Fruit fly (Drosophila melanogaster) whole organism, embryonic: ENCODE measurements around the gene CCT7.

ENCODE experiments used
- Adf1 ChIP-seq: fragments of 200-800 bp; sonication (Bioruptor generic); IDR thresholded peaks from 2 replicates; pipeline ENCODE4 v1.3.6; 2022; ENCODE audit warnings: missing biosample characterization, missing genetic modification characterization
- B-H2 ChIP-seq: fragments of 200-800 bp; sonication (Bioruptor generic); optimal IDR thresholded peaks from 2 replicates; lab custom pipeline; 2018; ENCODE audit warnings: missing biosample characterization, mild to moderate bottlenecking, missing genetic modification characterization
- CG12104 ChIP-seq: fragments of 200-800 bp; sonication (Bioruptor generic); optimal IDR thresholded peaks from 3 replicates; lab custom pipeline; 2016; ENCODE audit warnings: missing biosample characterization, missing genetic modification characterization
- CG13123 ChIP-seq: fragments of 200-800 bp; sonication (Bioruptor generic); optimal IDR thresholded peaks from 2 replicates; lab custom pipeline; 2016; ENCODE audit warnings: missing biosample characterization, missing genetic modification characterization
- CG14050 ChIP-seq: fragments of 200-800 bp; sonication (Bioruptor generic); IDR thresholded peaks from 3 replicates; pipeline ENCODE4 v1.3.6; 2022; ENCODE audit warnings: missing biosample characterization, missing genetic modification characterization
- CG14667 ChIP-seq: fragments of 200-800 bp; sonication (Bioruptor generic); IDR thresholded peaks from 2 replicates; pipeline ENCODE4 v1.3.6; 2022; ENCODE audit warnings: missing biosample characterization, missing genetic modification characterization
- CG14965 ChIP-seq: fragments of 200-800 bp; sonication (Bioruptor generic); optimal IDR thresholded peaks from 2 replicates; lab custom pipeline; 2016; ENCODE audit warnings: missing biosample characterization, missing genetic modification characterization, borderline replicate concordance
- CG17802 ChIP-seq: fragments of 200-800 bp; sonication (Bioruptor generic); optimal IDR thresholded peaks from 2 replicates; lab custom pipeline; 2018; ENCODE audit warnings: missing biosample characterization, mild to moderate bottlenecking, missing genetic modification characterization, moderate library complexity
- CG18262 ChIP-seq: fragments of 200-800 bp; optimal IDR thresholded peaks from 3 replicates; lab custom pipeline; 2019; ENCODE audit warnings: missing biosample characterization, mild to moderate bottlenecking, missing genetic modification characterization, moderate library complexity
- CG18599 ChIP-seq: fragments of 200-800 bp; sonication (Bioruptor generic); optimal IDR thresholded peaks from 3 replicates; lab custom pipeline; 2017; ENCODE audit warnings: missing biosample characterization, missing genetic modification characterization, mild to moderate bottlenecking, moderate library complexity, missing genetic modification reagents
- CG2116 ChIP-seq: fragments of 200-800 bp; sonication (Bioruptor generic); optimal IDR thresholded peaks from 3 replicates; lab custom pipeline; 2018; ENCODE audit warnings: missing biosample characterization, mild to moderate bottlenecking, missing genetic modification characterization
- CG2889 ChIP-seq: fragments of 200-800 bp; sonication (Bioruptor generic); IDR thresholded peaks from 3 replicates; pipeline ENCODE4 v1.3.6; 2022; ENCODE audit warnings: missing biosample characterization, missing genetic modification characterization
- CG4404 ChIP-seq: fragments of 200-800 bp; sonication (Bioruptor generic); IDR thresholded peaks from 2 replicates; pipeline ENCODE4 v1.3.6; 2022; ENCODE audit warnings: missing biosample characterization, missing genetic modification characterization
- CG4424 ChIP-seq: fragments of 200-800 bp; sonication (Bioruptor generic); optimal IDR thresholded peaks from 3 replicates; lab custom pipeline; 2016; ENCODE audit warnings: missing biosample characterization, missing genetic modification characterization
- CG6854 ChIP-seq: fragments of 200-800 bp; sonication (Bioruptor generic); optimal IDR thresholded peaks from 3 replicates; lab custom pipeline; 2017; ENCODE audit warnings: missing biosample characterization, mild to moderate bottlenecking, missing genetic modification characterization
- CG9817 ChIP-seq: fragments of 200-800 bp; sonication (Bioruptor generic); optimal IDR thresholded peaks from 2 replicates; lab custom pipeline; 2018; ENCODE audit warnings: missing biosample characterization, mild to moderate bottlenecking, missing genetic modification characterization, moderate library complexity
- CkIIα-i1 ChIP-seq: fragments of 200-800 bp; sonication (Bioruptor generic); IDR thresholded peaks from 2 replicates; pipeline ENCODE4 v1.3.6; 2022; ENCODE audit warnings: missing biosample characterization, missing genetic modification characterization
- D ChIP-seq, 2 experiments: fragments of 200-800 bp in 1 of 2; fragments of >200 bp in 1 of 2; sonication (Bioruptor generic) in 1 of 2; optimal IDR thresholded peaks; 2 replicates in 1 of 2; 3 replicates in 1 of 2; lab custom pipeline; 2017; ENCODE audit warnings: mild to moderate bottlenecking in 1 of 2, missing biosample characterization in 1 of 2, missing genetic modification characterization in 1 of 2, missing genetic modification reagents in 1 of 2
- Hand ChIP-seq: fragments of 200-800 bp; sonication (Bioruptor generic); optimal IDR thresholded peaks from 2 replicates; lab custom pipeline; 2017; ENCODE audit warnings: mild to moderate bottlenecking, missing biosample characterization, missing genetic modification reagents, missing genetic modification characterization
- HmgD ChIP-seq: fragments of 200-800 bp; sonication (Bioruptor generic); optimal IDR thresholded peaks from 3 replicates; lab custom pipeline; 2016; ENCODE audit warnings: missing biosample characterization, missing genetic modification characterization
- HmgZ ChIP-seq: fragments of 200-800 bp; sonication (Bioruptor generic); optimal IDR thresholded peaks from 2 replicates; lab custom pipeline; 2018; ENCODE audit warnings: missing biosample characterization, mild to moderate bottlenecking, missing genetic modification characterization
- Mad ChIP-seq: fragments of 200-800 bp; sonication (Bioruptor generic); optimal IDR thresholded peaks from 2 replicates; lab custom pipeline; 2016; ENCODE audit warnings: missing biosample characterization, missing genetic modification characterization
- Mes4 ChIP-seq: fragments of 200-800 bp; sonication (Bioruptor generic); optimal IDR thresholded peaks from 2 replicates; lab custom pipeline; 2016; ENCODE audit warnings: missing biosample characterization, missing genetic modification characterization
- NC2α ChIP-seq: fragments of 200-800 bp; sonication (Bioruptor generic); optimal IDR thresholded peaks from 2 replicates; lab custom pipeline; 2016; ENCODE audit warnings: missing biosample characterization, missing genetic modification characterization
- PHDP ChIP-seq: fragments of 200-800 bp; sonication (Bioruptor generic); optimal IDR thresholded peaks from 3 replicates; lab custom pipeline; 2018; ENCODE audit warnings: missing biosample characterization, mild to moderate bottlenecking, missing genetic modification characterization, moderate library complexity
- Ptx1 ChIP-seq: fragments of 200-800 bp; sonication (Bioruptor generic); IDR thresholded peaks from 2 replicates; pipeline ENCODE4 v1.3.6; 2022; ENCODE audit warnings: missing biosample characterization, missing genetic modification characterization
- Scr ChIP-seq: fragments of 200-800 bp; sonication (Bioruptor generic); IDR thresholded peaks from 2 replicates; pipeline ENCODE4 v1.3.6; 2022; ENCODE audit warnings: missing biosample characterization, missing genetic modification characterization; ENCODE audit not compliant: partially characterized antibody
- Six4 ChIP-seq: fragments of 200-800 bp; sonication (Bioruptor generic); optimal IDR thresholded peaks from 2 replicates; lab custom pipeline; 2016; ENCODE audit warnings: missing biosample characterization, missing genetic modification characterization
- TFAM ChIP-seq: fragments of 200-800 bp; sonication (Bioruptor generic); optimal IDR thresholded peaks from 2 replicates; lab custom pipeline; 2017; ENCODE audit warnings: missing biosample characterization, missing genetic modification characterization, inconsistent platforms
- Xbp1 ChIP-seq: fragments of 200-800 bp; sonication (Bioruptor generic); optimal IDR thresholded peaks from 3 replicates; lab custom pipeline; 2016; ENCODE audit warnings: missing biosample characterization, mild to moderate bottlenecking, missing genetic modification characterization
- cato ChIP-seq: fragments of 200-800 bp; sonication (Bioruptor generic); optimal IDR thresholded peaks from 2 replicates; lab custom pipeline; 2016; ENCODE audit warnings: missing biosample characterization, missing genetic modification characterization, borderline replicate concordance
- chinmo ChIP-seq: fragments of 200-800 bp; sonication (Bioruptor generic); IDR thresholded peaks from 4 replicates; pipeline ENCODE4 v1.3.6; 2022; ENCODE audit warnings: missing biosample characterization, missing genetic modification characterization; ENCODE audit not compliant: partially characterized antibody
- dimm ChIP-seq: fragments of 200-800 bp; sonication (Bioruptor generic); IDR thresholded peaks from 2 replicates; pipeline ENCODE4 v1.3.6; 2022; ENCODE audit warnings: missing biosample characterization, missing genetic modification characterization
- emc ChIP-seq: fragments of 200-800 bp; sonication (Bioruptor generic); optimal IDR thresholded peaks from 2 replicates; lab custom pipeline; 2016; ENCODE audit warnings: missing biosample characterization, missing genetic modification characterization
- ewg ChIP-seq: fragments of 200-800 bp; sonication (Bioruptor generic); optimal IDR thresholded peaks from 3 replicates; lab custom pipeline; 2017; ENCODE audit warnings: mild to moderate bottlenecking, missing biosample characterization, missing genetic modification reagents, missing genetic modification characterization
- fd3F ChIP-seq: fragments of 200-800 bp; sonication (Bioruptor generic); optimal IDR thresholded peaks from 2 replicates; lab custom pipeline; 2018; ENCODE audit warnings: missing biosample characterization, mild to moderate bottlenecking, missing genetic modification characterization, moderate library complexity
- gfzf ChIP-seq: fragments of 200-800 bp; sonication (Bioruptor generic); optimal IDR thresholded peaks from 2 replicates; lab custom pipeline; 2016; ENCODE audit warnings: missing biosample characterization, mild to moderate bottlenecking, missing genetic modification characterization, moderate library complexity
- gsb ChIP-seq: fragments of 200-800 bp; sonication (Bioruptor generic); IDR thresholded peaks from 2 replicates; pipeline ENCODE4 v1.3.6; 2022; ENCODE audit warnings: missing biosample characterization, missing genetic modification characterization
- hkb ChIP-seq, 2 experiments: fragments of 200-800 bp in 1 of 2; fragments of >200 bp in 1 of 2; sonication (Bioruptor generic) in 1 of 2; IDR thresholded peaks in 1 of 2; optimal IDR thresholded peaks in 1 of 2; 2 replicates each; pipeline versions ENCODE4 v1.3.6 to Lab custom; 2017 to 2022; ENCODE audit warnings: missing biosample characterization in 1 of 2, missing genetic modification characterization in 1 of 2
- kay ChIP-seq: fragments of 200-800 bp; sonication (Bioruptor generic); optimal IDR thresholded peaks from 2 replicates; lab custom pipeline; 2016; ENCODE audit warnings: missing biosample characterization, missing genetic modification characterization
- lmd ChIP-seq: fragments of 200-800 bp; sonication (Bioruptor generic); IDR thresholded peaks from 2 replicates; pipeline ENCODE4 v1.3.6; 2022; ENCODE audit warnings: missing biosample characterization, missing genetic modification characterization
- nau ChIP-seq: fragments of 200-800 bp; sonication (Bioruptor generic); optimal IDR thresholded peaks from 3 replicates; lab custom pipeline; 2017; ENCODE audit warnings: missing biosample characterization, mild to moderate bottlenecking, missing genetic modification characterization, missing genetic modification reagents
- oc ChIP-seq: fragments of 200-800 bp; sonication (Bioruptor generic); optimal IDR thresholded peaks from 2 replicates; lab custom pipeline; 2018; ENCODE audit warnings: missing biosample characterization, mild to moderate bottlenecking, missing genetic modification characterization, moderate library complexity
- p53 ChIP-seq: fragments of 200-800 bp; sonication (Bioruptor generic); optimal IDR thresholded peaks from 2 replicates; lab custom pipeline; 2016; ENCODE audit warnings: missing biosample characterization, missing genetic modification characterization
- phol ChIP-seq: fragments of 200-800 bp; sonication (Bioruptor generic); optimal IDR thresholded peaks from 3 replicates; lab custom pipeline; 2018; ENCODE audit warnings: missing biosample characterization, mild to moderate bottlenecking, missing genetic modification characterization, moderate library complexity
- pita ChIP-seq: fragments of 200-800 bp; sonication (Bioruptor generic); optimal IDR thresholded peaks from 2 replicates; lab custom pipeline; 2017; ENCODE audit warnings: missing biosample characterization, mild to moderate bottlenecking, missing genetic modification characterization
- rib ChIP-seq: fragments of 200-800 bp; sonication (Bioruptor generic); IDR thresholded peaks from 2 replicates; pipeline ENCODE4 v1.3.6; 2022; ENCODE audit warnings: missing biosample characterization, missing genetic modification characterization
- trh ChIP-seq: fragments of 200-800 bp; sonication (Bioruptor generic); optimal IDR thresholded peaks from 2 replicates; lab custom pipeline; 2016; ENCODE audit warnings: missing biosample characterization, missing genetic modification characterization
- unc-4 ChIP-seq: fragments of 200-800 bp; sonication (Bioruptor generic); IDR thresholded peaks from 2 replicates; pipeline ENCODE4 v1.3.6; 2022; ENCODE audit warnings: missing biosample characterization, missing genetic modification characterization; ENCODE audit not compliant: partially characterized antibody
- zen2 ChIP-seq: fragments of 200-800 bp; sonication (Bioruptor generic); IDR thresholded peaks from 3 replicates; pipeline ENCODE4 v1.3.6; 2022; ENCODE audit warnings: missing biosample characterization, missing genetic modification characterization; ENCODE audit not compliant: partially characterized antibody
- zfh1 ChIP-seq: fragments of 200-800 bp; sonication (Bioruptor generic); IDR thresholded peaks from 3 replicates; pipeline ENCODE4 v1.3.6; 2022; ENCODE audit warnings: missing biosample characterization, missing genetic modification characterization

Gene CCT7

dm6 chr3R:8784788-8785187 lies 16.6 kb upstream of the CCT7 start (continued):
- no peak for TF ChIP-seq dimm (GFP tag; lab: Robert Waterston, UW)
- no peak for TF ChIP-seq ewg (GFP tag; lab: Kevin White, UChicago)
- TF ChIP-seq B-H2 = no peak
- TF ChIP-seq phol (tag; lab: Kevin White, UChicago) = no peak
- no peak for TF ChIP-seq Hand (GFP tag; lab: Kevin White, UChicago)
- no peak for TF ChIP-seq TFAM (GFP tag; lab: Kevin White, UChicago)
- no peak for TF ChIP-seq Mad (GFP tag; lab: Kevin White, UChicago)
- TF ChIP-seq lmd (GFP tag; lab: Robert Waterston, UW) = peak; percentile 67
- TF ChIP-seq HmgZ = no peak
- peak; percentile 59 for TF ChIP-seq Xbp1 (GFP tag; lab: Kevin White, UChicago)
- no peak for TF ChIP-seq NC2α
- TF ChIP-seq CG18599 (GFP tag; lab: Kevin White, UChicago) = peak; percentile 57
- TF ChIP-seq CG6854 (GFP tag; lab: Kevin White, UChicago) = no peak
- peak; percentile 63; the same call in 2 of the 3 replicates for TF ChIP-seq zfh1 (GFP tag; lab: Robert Waterston, UW)
- TF ChIP-seq Mes4 = no peak
- TF ChIP-seq CG9817 = peak; percentile 56
- TF ChIP-seq CG2889 = no peak
- TF ChIP-seq oc (tag; lab: Kevin White, UChicago) = no peak
- TF ChIP-seq CG14965 = no peak
- TF ChIP-seq kay (GFP tag; lab: Kevin White, UChicago) = no peak
- TF ChIP-seq Scr (GFP tag; lab: Robert Waterston, UW) = no peak
- TF ChIP-seq fd3F (GFP tag; lab: Kevin White, UChicago) = no peak
- TF ChIP-seq gfzf (GFP tag; lab: Kevin White, UChicago) = no peak
- TF ChIP-seq unc-4 (GFP tag; lab: Robert Waterston, UW) = no peak
- peak; percentile 15 for TF ChIP-seq CG2116 (GFP tag; lab: Kevin White, UChicago)
- TF ChIP-seq Ptx1 = peak; percentile 68
- no peak for TF ChIP-seq rib
- TF ChIP-seq gsb (GFP tag; lab: Robert Waterston, UW) = no peak
- TF ChIP-seq pita (GFP tag; lab: Kevin White, UChicago) = no peak
- TF ChIP-seq D (optimal IDR thresholded peaks at IDR 0.05; lab: Kevin White, UChicago) = no peak
- no peak for TF ChIP-seq D (GFP tag; optimal IDR thresholded peaks at IDR 0.05; lab: Kevin White, UChicago)
- no peak for TF ChIP-seq CG13123 (GFP tag; lab: Kevin White, UChicago)
- no peak for TF ChIP-seq CkIIα-i1 (GFP tag; lab: Robert Waterston, UW)
- TF ChIP-seq CG14050 (GFP tag; lab: Robert Waterston, UW) = peak; percentile 44; the same call in 1 of the 3 replicates
- no peak for TF ChIP-seq hkb (optimal IDR thresholded peaks at IDR 0.05; lab: Kevin White, UChicago)
- TF ChIP-seq hkb (GFP tag; IDR thresholded peaks at IDR 0.05; lab: Robert Waterston, UW) = peak; percentile 48; the same call in 1 of the 2 replicates
- peak; percentile 28; the same call in 1 of the 2 replicates for TF ChIP-seq CG14667 (GFP tag; lab: Robert Waterston, UW)

- TF ChIP-seq CG12104 (no peak), CG18262 (tag; lab: Kevin White, UChicago) (no peak), trh (GFP tag; lab: Kevin White, UChicago) (no peak), p53 (GFP tag; lab: Kevin White, UChicago) (no peak), chinmo (0 out of 4 replicates have a peak, but pooled peaks have one; percentile 33), emc (GFP tag; lab: Kevin White, UChicago) (no peak), CG4424 (GFP tag; lab: Kevin White, UChicago) (no peak), cato (GFP tag; lab: Kevin White, UChicago) (no peak), CG17802 (tag; lab: Kevin White, UChicago) (no peak), zen2 (0 out of 3 replicates have a peak, but pooled peaks have one; percentile 19), PHDP (tag; lab: Kevin White, UChicago) (no peak), Six4 (no peak), nau (GFP tag; lab: Kevin White, UChicago) (no peak), HmgD (GFP tag; lab: Kevin White, UChicago) (no peak), CG4404 (GFP tag; lab: Robert Waterston, UW) (no peak), Adf1 (GFP tag; lab: Robert Waterston, UW) (no peak)
These were observed 15.9 kb upstream of the CCT7 start for dm6 chr3R:8785451-8785850.
